Worm (Caenorhabditis elegans) whole organism, young adult: ENCODE data around the gene Y58A7A.1.

Experiments used
- F55B11.4 ChIP-seq: sonication (generic microtip); optimal IDR thresholded peaks from 2 replicates; lab custom pipeline; 2016; ENCODE audit warnings: missing compliant biosample characterization, missing genetic modification characterization, borderline replicate concordance; ENCODE audit not compliant: insufficient read depth
- T07F8.4 ChIP-seq: sonication (generic microtip); optimal IDR thresholded peaks from 2 replicates; lab custom pipeline; 2016; ENCODE audit warnings: mild to moderate bottlenecking, missing genetic modification characterization, moderate library complexity, missing compliant biosample characterization
- Y53F4B.3 ChIP-seq: fragments of 200-800 bp; sonication (Bioruptor generic); IDR thresholded peaks from 2 replicates; pipeline ENCODE4 v1.3.6; 2022; ENCODE audit warnings: missing genetic modification reagents, missing genetic modification characterization, missing compliant biosample characterization
- Y53G8AR.9 ChIP-seq: fragments of 200-800 bp; sonication (Bioruptor generic); conservative IDR thresholded peaks from 2 replicates; pipeline ENCODE4 v1.3.6; 2022; ENCODE audit warnings: missing genetic modification reagents, missing genetic modification characterization, missing compliant biosample characterization
- akir-1 ChIP-seq: fragments of 200-800 bp; sonication (Bioruptor generic); optimal IDR thresholded peaks from 2 replicates; lab custom pipeline; 2018; ENCODE audit warnings: mild to moderate bottlenecking, missing genetic modification characterization, moderate library complexity, missing compliant biosample characterization
- athp-1 ChIP-seq: sonication (generic microtip); optimal IDR thresholded peaks from 2 replicates; lab custom pipeline; 2017; ENCODE audit warnings: mild to moderate bottlenecking, missing genetic modification characterization, missing compliant biosample characterization
- attf-5 ChIP-seq: fragments of 200-800 bp; sonication (Bioruptor generic); optimal IDR thresholded peaks from 2 replicates; lab custom pipeline; 2018; ENCODE audit warnings: mild to moderate bottlenecking, missing genetic modification characterization, missing compliant biosample characterization
- attf-6 ChIP-seq: fragments of 200-800 bp; sonication (Bioruptor generic); IDR thresholded peaks from 2 replicates; pipeline ENCODE4 v1.3.6; 2022; ENCODE audit warnings: missing genetic modification reagents, missing genetic modification characterization, missing compliant biosample characterization
- bed-1 ChIP-seq: fragments of 200-800 bp; sonication (Bioruptor generic); IDR thresholded peaks from 2 replicates; pipeline ENCODE4 v1.3.6; 2022; ENCODE audit warnings: missing genetic modification reagents, missing genetic modification characterization, missing compliant biosample characterization
- bed-2 ChIP-seq: fragments of 200-800 bp; sonication (Bioruptor generic); IDR thresholded peaks from 2 replicates; pipeline ENCODE4 v1.3.6; 2022; ENCODE audit warnings: missing genetic modification reagents, missing genetic modification characterization, missing compliant biosample characterization
- cebp-1 ChIP-seq, 2 experiments: fragments of 200-800 bp in 1 of 2; sonication (Bioruptor generic) in 1 of 2; sonication (generic microtip) in 1 of 2; IDR thresholded peaks in 1 of 2; optimal IDR thresholded peaks in 1 of 2; 2 replicates each; pipeline versions ENCODE4 v1.3.6 to Lab custom; 2017 to 2022; ENCODE audit warnings: missing compliant biosample characterization in 2 of 2, missing genetic modification characterization in 2 of 2, mild to moderate bottlenecking in 1 of 2, missing genetic modification reagents in 1 of 2, moderate library complexity in 1 of 2
- ceh-100 ChIP-seq: fragments of 200-800 bp; sonication (Bioruptor generic); IDR thresholded peaks from 2 replicates; pipeline ENCODE4 v1.3.6; 2022; ENCODE audit warnings: missing genetic modification reagents, missing genetic modification characterization, missing compliant biosample characterization
- ceh-40 ChIP-seq: fragments of 200-800 bp; sonication (Bioruptor generic); IDR thresholded peaks from 2 replicates; pipeline ENCODE4 v1.3.6; 2022; ENCODE audit warnings: missing genetic modification characterization, missing compliant biosample characterization
- chd-7 ChIP-seq: sonication (generic microtip); optimal IDR thresholded peaks from 2 replicates; lab custom pipeline; 2016; ENCODE audit warnings: mild to moderate bottlenecking, missing genetic modification characterization, moderate library complexity, missing compliant biosample characterization
- die-1 ChIP-seq: sonication (generic microtip); optimal IDR thresholded peaks from 2 replicates; lab custom pipeline; 2016; ENCODE audit warnings: missing genotype, mild to moderate bottlenecking, missing genetic modification characterization, missing compliant biosample characterization
- dpff-1 ChIP-seq: sonication (generic microtip); optimal IDR thresholded peaks from 2 replicates; lab custom pipeline; 2017; ENCODE audit warnings: mild to moderate bottlenecking, missing genetic modification characterization, missing compliant biosample characterization
- egl-44 ChIP-seq: fragments of 200-800 bp; sonication (Bioruptor generic); IDR thresholded peaks from 2 replicates; pipeline ENCODE4 v1.3.6; 2022; ENCODE audit warnings: missing genetic modification reagents, missing genetic modification characterization, missing compliant biosample characterization
- ets-4 ChIP-seq: fragments of 200-800 bp; sonication (Bioruptor generic); optimal IDR thresholded peaks from 2 replicates; lab custom pipeline; 2018; ENCODE audit warnings: mild to moderate bottlenecking, missing genetic modification characterization, missing compliant biosample characterization
- fkh-3 ChIP-seq: sonication (generic microtip); optimal IDR thresholded peaks from 2 replicates; lab custom pipeline; 2016; ENCODE audit warnings: mild to moderate bottlenecking, missing genetic modification characterization, missing compliant biosample characterization
- gei-17 ChIP-seq: fragments of 200-800 bp; sonication (Bioruptor generic); optimal IDR thresholded peaks from 2 replicates; lab custom pipeline; 2018; ENCODE audit warnings: mild to moderate bottlenecking, missing genetic modification characterization, missing compliant biosample characterization
- hlh-12 ChIP-seq: sonication (generic microtip); optimal IDR thresholded peaks from 2 replicates; lab custom pipeline; 2016; ENCODE audit warnings: missing genetic modification characterization, missing compliant biosample characterization
- hlh-26 ChIP-seq: fragments of 200-800 bp; sonication (Bioruptor generic); conservative IDR thresholded peaks from 2 replicates; pipeline ENCODE4 v1.3.6; 2022; ENCODE audit warnings: missing genetic modification reagents, missing genetic modification characterization, missing compliant biosample characterization
- let-607 ChIP-seq, 2 experiments: fragments of 200-800 bp in 1 of 2; sonication (Bioruptor generic) in 1 of 2; sonication (generic microtip) in 1 of 2; optimal IDR thresholded peaks; 2 replicates each; lab custom pipeline; 2016 to 2018; ENCODE audit warnings: mild to moderate bottlenecking in 2 of 2, missing compliant biosample characterization in 2 of 2, missing genetic modification characterization in 2 of 2, moderate library complexity in 2 of 2, missing genotype in 1 of 2
- lin-35 ChIP-seq, 3 experiments: fragments of 150-350 bp in 2 of 3; sonication (generic microtip) in 1 of 3; optimal IDR thresholded peaks; 2 replicates each; lab custom pipeline; 2014 to 2018; ENCODE audit warnings: missing biosample characterization in 3 of 3, missing genetic modification characterization in 3 of 3, missing genetic modification reagents in 3 of 3
- madf-3 ChIP-seq: fragments of 200-800 bp; sonication (Bioruptor generic); IDR thresholded peaks from 2 replicates; pipeline ENCODE4 v1.3.6; 2022; ENCODE audit warnings: missing genetic modification reagents, missing genetic modification characterization, missing compliant biosample characterization
- mxl-1 ChIP-seq: sonication (generic microtip); optimal IDR thresholded peaks from 2 replicates; lab custom pipeline; 2016; ENCODE audit warnings: missing genetic modification characterization, missing compliant biosample characterization
- nhr-120 ChIP-seq: fragments of 200-800 bp; sonication (Bioruptor generic); IDR thresholded peaks from 2 replicates; pipeline ENCODE4 v1.3.6; 2022; ENCODE audit warnings: missing genetic modification characterization, missing compliant biosample characterization
- nhr-27 ChIP-seq: fragments of 200-800 bp; sonication (Bioruptor generic); optimal IDR thresholded peaks from 2 replicates; lab custom pipeline; 2018; ENCODE audit warnings: mild to moderate bottlenecking, missing genetic modification characterization, moderate library complexity, missing compliant biosample characterization
- sea-2 ChIP-seq: fragments of 200-800 bp; sonication (Bioruptor generic); IDR thresholded peaks from 2 replicates; pipeline ENCODE4 v1.3.6; 2022; ENCODE audit warnings: missing genetic modification characterization, missing compliant biosample characterization
- somi-1 ChIP-seq: fragments of 200-800 bp; sonication (Bioruptor generic); optimal IDR thresholded peaks from 2 replicates; lab custom pipeline; 2018; ENCODE audit warnings: mild to moderate bottlenecking, missing genetic modification characterization, missing compliant biosample characterization
- tlf-1 ChIP-seq: fragments of 200-800 bp; sonication (Bioruptor generic); optimal IDR thresholded peaks from 2 replicates; lab custom pipeline; 2018; ENCODE audit warnings: mild to moderate bottlenecking, missing genetic modification characterization, missing compliant biosample characterization
- ztf-18 ChIP-seq: sonication (generic microtip); optimal IDR thresholded peaks from 2 replicates; lab custom pipeline; 2016; ENCODE audit warnings: missing genotype, mild to moderate bottlenecking, missing genetic modification characterization, missing compliant biosample characterization
- ztf-3 ChIP-seq: fragments of 200-800 bp; sonication (Bioruptor generic); optimal IDR thresholded peaks from 2 replicates; lab custom pipeline; 2018; ENCODE audit warnings: mild to moderate bottlenecking, missing genetic modification characterization, missing compliant biosample characterization

Y58A7A.1 gene

ce11 chrV:5040925-5041324 lies 28.4 kb downstream of the Y58A7A.1 start, which contains the start of gene K11D12.8:
Gene K11D12.8 (minus strand): TSS chrV:5041001.
- TF ChIP-seq fkh-3 (tag; lab: Kevin White, UChicago): no peak
- TF ChIP-seq tlf-1 (GFP tag; lab: Kevin White, UChicago): no peak
- TF ChIP-seq Y53G8AR.9 (GFP tag; lab: Robert Waterston, UW): no peak
- TF ChIP-seq die-1 (tag; lab: Kevin White, UChicago): no peak

ce11 chrV:5039559-5039958 lies 29.8 kb downstream of the Y58A7A.1 start, which contains the start of gene K11D12.11:
Gene K11D12.11 (minus strand): TSS chrV:5039600.
- no peak for TF ChIP-seq fkh-3 (tag; lab: Kevin White, UChicago)
- no peak for TF ChIP-seq ceh-100 (GFP tag; lab: Robert Waterston, UW)
- TF ChIP-seq dpff-1 (tag; lab: Kevin White, UChicago): no peak
- no peak for TF ChIP-seq sea-2 (GFP tag; lab: Robert Waterston, UW)
- TF ChIP-seq nhr-27 (tag; lab: Kevin White, UChicago): no peak
- no peak for TF ChIP-seq lin-35 (GFP tag; optimal IDR thresholded peaks at IDR 0.05; lab: Kevin White, UChicago)
- no peak for TF ChIP-seq hlh-26 (GFP tag; lab: Robert Waterston, UW)
- TF ChIP-seq mxl-1 (tag; lab: Kevin White, UChicago): no peak
- no peak for TF ChIP-seq athp-1 (tag; lab: Kevin White, UChicago)
- no peak for TF ChIP-seq nhr-120 (GFP tag; lab: Robert Waterston, UW)
- no peak for TF ChIP-seq hlh-12
- TF ChIP-seq chd-7: no peak
- TF ChIP-seq ceh-40 (GFP tag; lab: Robert Waterston, UW): no peak

- TF ChIP-seq attf-6 (no peak), ztf-18 (tag; lab: Kevin White, UChicago) (no peak)
These were observed 30.9 kb downstream of the Y58A7A.1 start for ce11 chrV:5038449-5038848.

- TF ChIP-seq ztf-3 (GFP tag; lab: Kevin White, UChicago) (no peak), bed-2 (GFP tag; lab: Robert Waterston, UW) (no peak), somi-1 (GFP tag; lab: Kevin White, UChicago) (no peak), cebp-1 (GFP tag; IDR thresholded peaks at IDR 0.05; lab: Robert Waterston, UW) (no peak), cebp-1 (tag; optimal IDR thresholded peaks at IDR 0.05; lab: Kevin White, UChicago) (no peak), gei-17 (GFP tag; lab: Kevin White, UChicago) (no peak), ets-4 (no peak), dpff-1 (tag; lab: Kevin White, UChicago) (no peak), akir-1 (no peak), F55B11.4 (no peak), T07F8.4 (tag; lab: Kevin White, UChicago) (no peak), attf-5 (no peak), let-607 (tag; optimal IDR thresholded peaks at IDR 0.05; lab: Kevin White, UChicago) (no peak), bed-1 (no peak), madf-3 (no peak)
These were observed 33.0 kb downstream of the Y58A7A.1 start, which contains the start of gene K11D12.7 for ce11 chrV:5036364-5036763. Gene K11D12.7 (minus strand): TSS chrV:5036464.

- TF ChIP-seq Y53F4B.3: no peak
- TF ChIP-seq egl-44 (GFP tag; lab: Robert Waterston, UW): no peak
These were observed 34.3 kb downstream of the Y58A7A.1 start, which contains the start of gene K11D12.6 for ce11 chrV:5035058-5035457. Gene K11D12.6 (minus strand): TSS chrV:5035158.
